Worm (Caenorhabditis elegans) whole organism, young adult: ENCODE results near the gene gars-1.

Experiments used
- B0035.1 ChIP-seq: sonication (generic microtip); optimal IDR thresholded peaks from 2 replicates; lab custom pipeline; 2016; ENCODE audit warnings: missing genetic modification characterization, mild to moderate bottlenecking, missing compliant biosample characterization, missing genotype, missing genetic modification reagents
- D2030.7 ChIP-seq: fragments of 200-800 bp; sonication (Bioruptor generic); IDR thresholded peaks from 2 replicates; pipeline ENCODE4 v1.3.6; 2022; ENCODE audit warnings: missing genetic modification reagents, missing genetic modification characterization, missing compliant biosample characterization
- F33H1.4 ChIP-seq: fragments of 200-800 bp; sonication (Bioruptor generic); IDR thresholded peaks from 2 replicates; pipeline ENCODE4 v1.3.6; 2022; ENCODE audit warnings: missing genetic modification reagents, missing genetic modification characterization, missing compliant biosample characterization
- F37B4.10 ChIP-seq: fragments of 200-800 bp; sonication (Bioruptor generic); IDR thresholded peaks from 2 replicates; pipeline ENCODE4 v1.3.6; 2022; ENCODE audit warnings: missing genetic modification characterization, missing compliant biosample characterization
- F55B11.4 ChIP-seq: sonication (generic microtip); optimal IDR thresholded peaks from 2 replicates; lab custom pipeline; 2016; ENCODE audit warnings: missing compliant biosample characterization, missing genetic modification characterization, borderline replicate concordance; ENCODE audit not compliant: insufficient read depth
- K12H6.12 ChIP-seq: fragments of 200-800 bp; sonication (Bioruptor generic); optimal IDR thresholded peaks from 2 replicates; lab custom pipeline; 2018; ENCODE audit warnings: mild to moderate bottlenecking, missing genetic modification characterization, missing compliant biosample characterization
- T07F8.4 ChIP-seq: sonication (generic microtip); optimal IDR thresholded peaks from 2 replicates; lab custom pipeline; 2016; ENCODE audit warnings: mild to moderate bottlenecking, missing genetic modification characterization, moderate library complexity, missing compliant biosample characterization
- Y53F4B.3 ChIP-seq: fragments of 200-800 bp; sonication (Bioruptor generic); IDR thresholded peaks from 2 replicates; pipeline ENCODE4 v1.3.6; 2022; ENCODE audit warnings: missing genetic modification reagents, missing genetic modification characterization, missing compliant biosample characterization
- Y79H2A.3 ChIP-seq: fragments of 200-800 bp; sonication (Bioruptor generic); conservative IDR thresholded peaks from 2 replicates; pipeline ENCODE4 v1.3.6; 2022; ENCODE audit warnings: missing genetic modification reagents, missing genetic modification characterization, missing compliant biosample characterization
- ZK185.1 ChIP-seq: sonication (generic microtip); optimal IDR thresholded peaks from 2 replicates; lab custom pipeline; 2016; ENCODE audit warnings: mild to moderate bottlenecking, missing genetic modification characterization, missing compliant biosample characterization; ENCODE audit not compliant: poor library complexity, severe bottlenecking
- aptf-2 ChIP-seq: fragments of 200-800 bp; sonication (Bioruptor generic); conservative IDR thresholded peaks from 2 replicates; pipeline ENCODE4 v1.3.6; 2022; ENCODE audit warnings: missing genetic modification reagents, missing genetic modification characterization, missing compliant biosample characterization
- aptf-3 ChIP-seq: fragments of 200-800 bp; sonication (Bioruptor generic); IDR thresholded peaks from 2 replicates; pipeline ENCODE4 v1.3.6; 2022; ENCODE audit warnings: missing genetic modification characterization, missing compliant biosample characterization
- attf-6 ChIP-seq: fragments of 200-800 bp; sonication (Bioruptor generic); IDR thresholded peaks from 2 replicates; pipeline ENCODE4 v1.3.6; 2022; ENCODE audit warnings: missing genetic modification reagents, missing genetic modification characterization, missing compliant biosample characterization
- bed-1 ChIP-seq: fragments of 200-800 bp; sonication (Bioruptor generic); IDR thresholded peaks from 2 replicates; pipeline ENCODE4 v1.3.6; 2022; ENCODE audit warnings: missing genetic modification reagents, missing genetic modification characterization, missing compliant biosample characterization
- ceh-27 ChIP-seq: fragments of 200-800 bp; sonication (Bioruptor generic); optimal IDR thresholded peaks from 2 replicates; lab custom pipeline; 2018; ENCODE audit warnings: mild to moderate bottlenecking, missing genetic modification characterization, moderate library complexity, missing compliant biosample characterization
- ceh-91 ChIP-seq: fragments of 200-800 bp; sonication (Bioruptor generic); IDR thresholded peaks from 2 replicates; pipeline ENCODE4 v1.3.6; 2022; ENCODE audit warnings: missing genetic modification reagents, missing genetic modification characterization, missing compliant biosample characterization
- die-1 ChIP-seq: sonication (generic microtip); optimal IDR thresholded peaks from 2 replicates; lab custom pipeline; 2016; ENCODE audit warnings: missing genotype, mild to moderate bottlenecking, missing genetic modification characterization, missing compliant biosample characterization
- dox-1 ChIP-seq: fragments of 200-800 bp; sonication (Bioruptor generic); IDR thresholded peaks from 2 replicates; pipeline ENCODE4 v1.3.6; 2022; ENCODE audit warnings: missing genetic modification reagents, missing genetic modification characterization, missing compliant biosample characterization
- dpff-1 ChIP-seq: sonication (generic microtip); optimal IDR thresholded peaks from 2 replicates; lab custom pipeline; 2017; ENCODE audit warnings: mild to moderate bottlenecking, missing genetic modification characterization, missing compliant biosample characterization
- him-1 ChIP-seq: sonication (generic microtip); optimal IDR thresholded peaks from 2 replicates; lab custom pipeline; 2016; ENCODE audit warnings: missing genotype, missing genetic modification reagents, missing genetic modification characterization, missing compliant biosample characterization
- hlh-12 ChIP-seq: sonication (generic microtip); optimal IDR thresholded peaks from 2 replicates; lab custom pipeline; 2016; ENCODE audit warnings: missing genetic modification characterization, missing compliant biosample characterization
- hlh-26 ChIP-seq: fragments of 200-800 bp; sonication (Bioruptor generic); conservative IDR thresholded peaks from 2 replicates; pipeline ENCODE4 v1.3.6; 2022; ENCODE audit warnings: missing genetic modification reagents, missing genetic modification characterization, missing compliant biosample characterization
- hrde-1 ChIP-seq: sonication (generic microtip); optimal IDR thresholded peaks from 2 replicates; lab custom pipeline; 2016; ENCODE audit warnings: missing genetic modification characterization, mild to moderate bottlenecking, missing compliant biosample characterization, moderate library complexity, missing genotype, missing genetic modification reagents, borderline replicate concordance
- hsf-1 ChIP-seq: fragments of 200-800 bp; sonication (Bioruptor generic); IDR thresholded peaks from 2 replicates; pipeline ENCODE4 v1.3.6; 2022; ENCODE audit warnings: missing genetic modification reagents, missing genetic modification characterization, missing compliant biosample characterization
- lag-1 ChIP-seq: fragments of 200-800 bp; sonication (Bioruptor generic); IDR thresholded peaks from 2 replicates; pipeline ENCODE4 v1.3.6; 2022; ENCODE audit warnings: missing genetic modification reagents, missing genetic modification characterization, missing compliant biosample characterization
- lin-40 ChIP-seq: sonication (generic microtip); optimal IDR thresholded peaks from 2 replicates; lab custom pipeline; 2016; ENCODE audit warnings: missing genetic modification characterization, mild to moderate bottlenecking, missing compliant biosample characterization, missing genotype, missing genetic modification reagents
- lin-54 ChIP-seq: fragments of 200-800 bp; sonication (Bioruptor generic); optimal IDR thresholded peaks from 2 replicates; lab custom pipeline; 2018; ENCODE audit warnings: mild to moderate bottlenecking, missing genetic modification characterization, missing compliant biosample characterization
- lir-1 ChIP-seq: fragments of 200-800 bp; sonication (Bioruptor generic); conservative IDR thresholded peaks from 2 replicates; pipeline ENCODE4 v1.3.6; 2022; ENCODE audit warnings: missing genetic modification reagents, missing genetic modification characterization, missing compliant biosample characterization
- madf-8 ChIP-seq: fragments of 200-800 bp; sonication (Bioruptor generic); conservative IDR thresholded peaks from 2 replicates; pipeline ENCODE4 v1.3.6; 2022; ENCODE audit warnings: missing genetic modification reagents, missing genetic modification characterization, missing compliant biosample characterization
- mcd-1 ChIP-seq: fragments of 200-800 bp; sonication (Bioruptor generic); IDR thresholded peaks from 2 replicates; pipeline ENCODE4 v1.3.6; 2022; ENCODE audit warnings: missing genetic modification reagents, missing genetic modification characterization, missing compliant biosample characterization
- nfyb-1 ChIP-seq: fragments of 200-800 bp; sonication (Bioruptor generic); IDR thresholded peaks from 2 replicates; pipeline ENCODE4 v1.3.6; 2022; ENCODE audit warnings: missing genetic modification reagents, missing genetic modification characterization, missing compliant biosample characterization
- pha-4 ChIP-seq: fragments of 150-350 bp; sonication (generic microtip); optimal IDR thresholded peaks from 2 replicates; lab custom pipeline; 2014; ENCODE audit warnings: missing biosample characterization, missing genetic modification reagents, missing genetic modification characterization
- rcor-1 ChIP-seq: fragments of 200-800 bp; sonication (Bioruptor generic); IDR thresholded peaks from 2 replicates; pipeline ENCODE4 v1.3.6; 2022; ENCODE audit warnings: missing genetic modification reagents, missing genetic modification characterization, missing compliant biosample characterization
- rec-8 ChIP-seq, 2 experiments: sonication (generic microtip); optimal IDR thresholded peaks; 2 replicates each; lab custom pipeline; 2016; ENCODE audit warnings: mild to moderate bottlenecking in 2 of 2, missing genetic modification characterization in 2 of 2, missing genetic modification reagents in 2 of 2, missing genotype in 2 of 2, missing biosample characterization in 1 of 2, missing compliant biosample characterization in 1 of 2, moderate library complexity in 1 of 2
- rpc-1 ChIP-seq, 2 experiments: fragments of 150-350 bp in 1 of 2; sonication (generic microtip) in 1 of 2; optimal IDR thresholded peaks; 2 replicates each; lab custom pipeline; 2014 to 2018; ENCODE audit warnings: missing biosample characterization in 1 of 2, missing genetic modification characterization in 1 of 2, missing genetic modification reagents in 1 of 2, missing genotype in 1 of 2
- sdz-38 ChIP-seq: sonication (generic microtip); optimal IDR thresholded peaks from 2 replicates; lab custom pipeline; 2016; ENCODE audit warnings: missing genotype, missing genetic modification characterization, missing compliant biosample characterization
- sea-2 ChIP-seq: fragments of 200-800 bp; sonication (Bioruptor generic); IDR thresholded peaks from 2 replicates; pipeline ENCODE4 v1.3.6; 2022; ENCODE audit warnings: missing genetic modification characterization, missing compliant biosample characterization
- snpc-1.3 ChIP-seq: sonication (generic microtip); optimal IDR thresholded peaks from 2 replicates; lab custom pipeline; 2017; ENCODE audit warnings: missing genetic modification characterization, mild to moderate bottlenecking, missing compliant biosample characterization, antibody characterized with exemption, moderate library complexity, missing genotype, missing genetic modification reagents; ENCODE audit not compliant: insufficient read depth
- somi-1 ChIP-seq: fragments of 200-800 bp; sonication (Bioruptor generic); optimal IDR thresholded peaks from 2 replicates; lab custom pipeline; 2018; ENCODE audit warnings: mild to moderate bottlenecking, missing genetic modification characterization, missing compliant biosample characterization
- sptf-2 ChIP-seq: fragments of 200-800 bp; sonication (Bioruptor generic); optimal IDR thresholded peaks from 2 replicates; lab custom pipeline; 2018; ENCODE audit warnings: mild to moderate bottlenecking, missing genetic modification characterization, missing compliant biosample characterization
- tbp1 ChIP-seq: fragments of 200-800 bp; sonication (Bioruptor generic); optimal IDR thresholded peaks from 2 replicates; lab custom pipeline; 2018; ENCODE audit warnings: mild to moderate bottlenecking, missing genetic modification characterization, missing compliant biosample characterization
- tbx-9 ChIP-seq: sonication (generic microtip); optimal IDR thresholded peaks from 2 replicates; lab custom pipeline; 2016; ENCODE audit warnings: borderline replicate concordance, missing genetic modification characterization, inconsistent platforms, missing compliant biosample characterization
- unc-62 ChIP-seq: fragments of 150-350 bp; optimal IDR thresholded peaks from 2 replicates; lab custom pipeline; 2014; ENCODE audit warnings: missing biosample characterization, missing genetic modification reagents, missing genetic modification characterization
- xnd-1 ChIP-seq: sonication (generic microtip); optimal IDR thresholded peaks from 2 replicates; lab custom pipeline; 2016; ENCODE audit warnings: missing genotype, missing genetic modification reagents, missing genetic modification characterization, missing compliant biosample characterization
- ztf-18 ChIP-seq: sonication (generic microtip); optimal IDR thresholded peaks from 2 replicates; lab custom pipeline; 2016; ENCODE audit warnings: missing genotype, mild to moderate bottlenecking, missing genetic modification characterization, missing compliant biosample characterization
- ztf-22 ChIP-seq: fragments of 200-800 bp; sonication (Bioruptor generic); optimal IDR thresholded peaks from 2 replicates; lab custom pipeline; 2018; ENCODE audit warnings: mild to moderate bottlenecking, missing genetic modification characterization, moderate library complexity, missing compliant biosample characterization
- ztf-26 ChIP-seq: sonication (generic microtip); optimal IDR thresholded peaks from 2 replicates; lab custom pipeline; 2017; ENCODE audit warnings: missing genetic modification characterization, missing compliant biosample characterization

gars-1 gene

DNA sequence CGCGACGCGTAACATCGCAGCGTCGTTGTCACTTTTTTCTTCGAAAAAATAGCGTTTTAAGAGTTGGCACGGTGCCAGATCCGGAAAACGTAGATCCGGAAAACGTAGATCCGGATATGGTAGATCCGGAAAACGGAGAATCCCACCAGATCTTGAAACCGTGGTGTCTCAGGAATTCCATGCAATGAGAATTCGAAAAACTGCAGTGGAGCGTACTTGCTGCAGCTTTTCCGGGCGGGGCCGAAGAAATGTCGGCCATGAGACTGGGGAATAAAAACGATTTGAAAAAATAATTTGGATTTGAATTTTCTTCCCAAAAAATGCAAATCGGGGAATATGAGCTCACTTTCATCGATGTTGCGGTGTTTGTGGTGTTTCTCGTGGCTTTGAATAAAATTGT is 9.0 kb upstream of the gars-1 start, which contains the start of gene K10D2.5 (continued):
- TF ChIP-seq hrde-1 (tag; lab: Kevin White, UChicago) (peak; percentile 82), aptf-3 (peak; percentile 63; the same call in 1 of the 2 replicates), lag-1 (GFP tag; lab: Robert Waterston, UW) (0 out of 2 replicates have a peak, but pooled peaks have one; percentile 24), Y79H2A.3 (GFP tag; lab: Robert Waterston, UW) (peak; percentile 87), rcor-1 (GFP tag; lab: Robert Waterston, UW) (peak; percentile 96), unc-62 (GFP tag; lab: Kevin White, UChicago) (no peak), dpff-1 (tag; lab: Kevin White, UChicago) (no peak), tbx-9 (tag; lab: Kevin White, UChicago) (no peak), bed-1 (0 out of 2 replicates have a peak, but pooled peaks have one; percentile 21), F55B11.4 (tag; lab: Kevin White, UChicago) (no peak), snpc-1.3 (tag; lab: Kevin White, UChicago) (peak; percentile 70), T07F8.4 (tag; lab: Kevin White, UChicago) (peak; percentile 70), die-1 (tag; lab: Kevin White, UChicago) (peak; percentile 60), Y53F4B.3 (peak; percentile 86), rpc-1 (optimal IDR thresholded peaks at IDR 0.05; lab: Kevin White, UChicago) (no peak), rpc-1 (tag; optimal IDR thresholded peaks at IDR 0.05; lab: Kevin White, UChicago) (no peak), attf-6 (peak; percentile 75), madf-8 (GFP tag; lab: Robert Waterston, UW) (peak; percentile 77), ceh-91 (GFP tag; lab: Robert Waterston, UW) (peak; percentile 97), rec-8 (tag; optimal IDR thresholded peaks at IDR 0.05; lab: Kevin White, UChicago) (peak; percentile 89), somi-1 (GFP tag; lab: Kevin White, UChicago) (peak; percentile 84), ZK185.1 (tag; lab: Kevin White, UChicago) (peak; percentile 97), xnd-1 (tag; lab: Kevin White, UChicago) (peak; percentile 27), B0035.1 (tag; lab: Kevin White, UChicago) (peak; percentile 31), lin-40 (tag; lab: Kevin White, UChicago) (peak; percentile 80), hlh-26 (GFP tag; lab: Robert Waterston, UW) (no peak), sdz-38 (tag; lab: Kevin White, UChicago) (no peak), sptf-2 (peak; percentile 66), D2030.7 (peak; percentile 99), lin-54 (GFP tag; lab: Kevin White, UChicago) (peak; percentile 96), K12H6.12 (tag; lab: Kevin White, UChicago) (peak; percentile 92), F33H1.4 (GFP tag; lab: Robert Waterston, UW) (peak; percentile 83), him-1 (tag; lab: Kevin White, UChicago) (peak; percentile 8), ztf-22 (GFP tag; lab: Kevin White, UChicago) (peak; percentile 72), tbp1 (GFP tag; lab: Kevin White, UChicago) (peak; percentile 73), aptf-2 (peak; percentile 98), ztf-26 (tag; lab: Kevin White, UChicago) (peak; percentile 25), nfyb-1 (GFP tag; lab: Robert Waterston, UW) (peak; percentile 94), mcd-1 (GFP tag; lab: Robert Waterston, UW) (peak; percentile 99), ztf-18 (tag; lab: Kevin White, UChicago) (peak; percentile 82), sea-2 (GFP tag; lab: Robert Waterston, UW) (no peak), lir-1 (peak; percentile 98), pha-4 (tag; lab: Kevin White, UChicago) (no peak), F37B4.10 (GFP tag; lab: Robert Waterston, UW) (no peak), hsf-1 (GFP tag; lab: Robert Waterston, UW) (peak; percentile 87), hlh-12 (tag; lab: Kevin White, UChicago) (no peak), ceh-27 (GFP tag; lab: Kevin White, UChicago) (peak; percentile 99), dox-1 (GFP tag; lab: Robert Waterston, UW) (peak; percentile 99)
